Worm (Caenorhabditis elegans) whole organism, late embryonic: ENCODE data around the gene rps-27.

Source experiments
- C38D4.7 ChIP-seq: fragments of 200-800 bp; sonication (Bioruptor generic); optimal IDR thresholded peaks from 2 replicates; lab custom pipeline; 2018; ENCODE audit warnings: mild to moderate bottlenecking, missing genetic modification characterization, moderate library complexity, missing compliant biosample characterization
- K09A11.1 ChIP-seq: sonication (generic microtip); optimal IDR thresholded peaks from 2 replicates; lab custom pipeline; 2017; ENCODE audit warnings: antibody characterized with exemption, mild to moderate bottlenecking, missing genetic modification characterization, missing compliant biosample characterization; ENCODE audit not compliant: insufficient read depth
- ahr-1 ChIP-seq: sonication (generic microtip); optimal IDR thresholded peaks from 2 replicates; lab custom pipeline; 2016; ENCODE audit warnings: missing genetic modification characterization, missing compliant biosample characterization
- ama-1 ChIP-seq: fragments of 150-350 bp; optimal IDR thresholded peaks from 2 replicates; lab custom pipeline; 2014
- ceh-14 ChIP-seq: sonication (generic microtip); optimal IDR thresholded peaks from 2 replicates; lab custom pipeline; 2016; ENCODE audit warnings: missing genotype, missing genetic modification characterization, missing compliant biosample characterization
- ceh-2 ChIP-seq: sonication (generic microtip); optimal IDR thresholded peaks from 2 replicates; lab custom pipeline; 2016; ENCODE audit warnings: missing genotype, missing genetic modification characterization, missing compliant biosample characterization
- ceh-24 ChIP-seq: sonication (generic microtip); optimal IDR thresholded peaks from 2 replicates; lab custom pipeline; 2016; ENCODE audit warnings: mild to moderate bottlenecking, missing genetic modification characterization, missing compliant biosample characterization
- ceh-30 ChIP-seq: fragments of 150-350 bp; optimal IDR thresholded peaks from 2 replicates; lab custom pipeline; 2014; ENCODE audit warnings: missing biosample characterization, missing genetic modification characterization
- ceh-31 ChIP-seq: sonication (generic microtip); optimal IDR thresholded peaks from 2 replicates; lab custom pipeline; 2016; ENCODE audit warnings: missing genetic modification characterization, missing compliant biosample characterization
- ceh-34 ChIP-seq: sonication (generic microtip); optimal IDR thresholded peaks from 2 replicates; lab custom pipeline; 2016; ENCODE audit warnings: mild to moderate bottlenecking, missing genetic modification characterization, missing compliant biosample characterization
- ceh-48 ChIP-seq: sonication (generic microtip); optimal IDR thresholded peaks from 2 replicates; lab custom pipeline; 2016; ENCODE audit warnings: missing genetic modification characterization, inconsistent platforms, missing compliant biosample characterization
- dmd-4 ChIP-seq: sonication (generic microtip); optimal IDR thresholded peaks from 2 replicates; lab custom pipeline; 2016; ENCODE audit warnings: borderline replicate concordance, missing genetic modification characterization, missing compliant biosample characterization
- ets-4 ChIP-seq: sonication (generic microtip); optimal IDR thresholded peaks from 2 replicates; lab custom pipeline; 2016; ENCODE audit warnings: missing genetic modification characterization, missing compliant biosample characterization
- fax-1 ChIP-seq: sonication (generic microtip); optimal IDR thresholded peaks from 2 replicates; lab custom pipeline; 2016; ENCODE audit warnings: missing genotype, missing genetic modification characterization, missing compliant biosample characterization
- fkh-6 ChIP-seq: sonication (generic microtip); optimal IDR thresholded peaks from 2 replicates; lab custom pipeline; 2016; ENCODE audit warnings: missing genetic modification characterization, missing compliant biosample characterization
- gmeb-2 ChIP-seq: sonication (generic microtip); optimal IDR thresholded peaks from 2 replicates; lab custom pipeline; 2016; ENCODE audit warnings: missing genetic modification characterization, inconsistent platforms, missing compliant biosample characterization
- hlh-15 ChIP-seq: sonication (generic microtip); optimal IDR thresholded peaks from 2 replicates; lab custom pipeline; 2016; ENCODE audit warnings: missing genetic modification characterization, missing compliant biosample characterization
- hlh-6 ChIP-seq: sonication (generic microtip); optimal IDR thresholded peaks from 2 replicates; lab custom pipeline; 2016; ENCODE audit warnings: missing genotype, missing genetic modification characterization, missing compliant biosample characterization
- lin-11 ChIP-seq: fragments of 200-800 bp; sonication (Bioruptor generic); optimal IDR thresholded peaks from 2 replicates; lab custom pipeline; 2018; ENCODE audit warnings: mild to moderate bottlenecking, missing genetic modification characterization, missing compliant biosample characterization
- mec-3 ChIP-seq: sonication (generic microtip); optimal IDR thresholded peaks from 2 replicates; lab custom pipeline; 2016; ENCODE audit warnings: borderline replicate concordance, missing genetic modification characterization, missing compliant biosample characterization
- nfya-1 ChIP-seq: sonication (generic microtip); optimal IDR thresholded peaks from 2 replicates; lab custom pipeline; 2017; ENCODE audit warnings: missing genetic modification characterization, mild to moderate bottlenecking, missing compliant biosample characterization, antibody characterized with exemption, moderate library complexity
- nhr-232 ChIP-seq: sonication (generic microtip); optimal IDR thresholded peaks from 2 replicates; lab custom pipeline; 2016; ENCODE audit warnings: missing genetic modification characterization, missing compliant biosample characterization
- npax-4 ChIP-seq: sonication (generic microtip); optimal IDR thresholded peaks from 2 replicates; lab custom pipeline; 2016; ENCODE audit warnings: missing genetic modification characterization, missing compliant biosample characterization
- pat-9 ChIP-seq: fragments of 200-800 bp; sonication (Bioruptor generic); optimal IDR thresholded peaks from 2 replicates; lab custom pipeline; 2018; ENCODE audit warnings: mild to moderate bottlenecking, missing genetic modification characterization, moderate library complexity, missing compliant biosample characterization
- pax-1 ChIP-seq: fragments of 150-350 bp; optimal IDR thresholded peaks from 2 replicates; lab custom pipeline; 2014; ENCODE audit warnings: missing biosample characterization, missing genetic modification characterization
- pha-4 ChIP-seq: fragments of 150-350 bp; optimal IDR thresholded peaks from 2 replicates; lab custom pipeline; 2018; ENCODE audit warnings: missing biosample characterization, missing genetic modification reagents, missing genetic modification characterization
- pqm-1 ChIP-seq: sonication (generic microtip); optimal IDR thresholded peaks from 2 replicates; lab custom pipeline; 2016; ENCODE audit warnings: missing genetic modification characterization, missing compliant biosample characterization
- pros-1 ChIP-seq: fragments of 150-350 bp; optimal IDR thresholded peaks from 2 replicates; lab custom pipeline; 2014; ENCODE audit warnings: missing biosample characterization, missing genetic modification reagents, missing genetic modification characterization
- sdc-2 ChIP-seq: sonication (generic microtip); optimal IDR thresholded peaks from 2 replicates; lab custom pipeline; 2016; ENCODE audit warnings: missing genotype, missing genetic modification characterization, missing compliant biosample characterization
- tbx-2 ChIP-seq: sonication (generic microtip); optimal IDR thresholded peaks from 2 replicates; lab custom pipeline; 2016; ENCODE audit warnings: missing genetic modification characterization, missing compliant biosample characterization
- ttx-3 ChIP-seq: sonication (generic microtip); optimal IDR thresholded peaks from 2 replicates; lab custom pipeline; 2016; ENCODE audit warnings: missing genetic modification reagents, missing genetic modification characterization, missing compliant biosample characterization
- unc-55 ChIP-seq: sonication (generic microtip); optimal IDR thresholded peaks from 2 replicates; lab custom pipeline; 2017; ENCODE audit warnings: missing biosample characterization, missing genetic modification reagents, missing genetic modification characterization
- ztf-16 ChIP-seq: sonication (generic microtip); optimal IDR thresholded peaks from 2 replicates; lab custom pipeline; 2017; ENCODE audit warnings: missing genetic modification characterization, missing compliant biosample characterization

Gene rps-27

DNA sequence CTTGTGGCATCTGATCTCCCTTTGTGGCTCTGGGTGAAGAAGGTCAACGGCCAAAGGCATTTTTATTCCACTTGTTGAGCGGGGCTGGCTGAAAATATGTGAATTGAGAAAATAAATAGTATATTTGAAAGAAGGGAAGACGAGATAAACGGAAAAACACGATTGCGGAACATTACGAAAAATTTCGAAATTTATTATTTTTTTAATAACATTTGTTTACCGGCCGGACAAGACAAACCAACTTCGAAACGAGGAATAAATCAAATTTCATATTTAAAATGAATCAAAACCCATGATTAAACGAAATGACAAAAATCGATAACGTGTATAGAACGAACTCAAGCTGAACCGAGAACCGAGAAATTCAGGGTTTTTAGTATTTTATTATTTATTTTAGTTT lies at the start of gene rps-27:
TSS of gene rps-27 (minus strand) at position 101 of the 400 bp plus-strand sequence.
- TF ChIP-seq ceh-24 (tag; lab: Kevin White, UChicago) (no peak), pros-1 (tag; lab: Kevin White, UChicago) (no peak), pax-1 (tag; lab: Kevin White, UChicago) (no peak), pqm-1 (tag; lab: Kevin White, UChicago) (no peak), ceh-14 (tag; lab: Kevin White, UChicago) (no peak), lin-11 (tag; lab: Kevin White, UChicago) (no peak), gmeb-2 (tag; lab: Kevin White, UChicago) (no peak), hlh-15 (tag; lab: Kevin White, UChicago) (no peak)

DNA sequence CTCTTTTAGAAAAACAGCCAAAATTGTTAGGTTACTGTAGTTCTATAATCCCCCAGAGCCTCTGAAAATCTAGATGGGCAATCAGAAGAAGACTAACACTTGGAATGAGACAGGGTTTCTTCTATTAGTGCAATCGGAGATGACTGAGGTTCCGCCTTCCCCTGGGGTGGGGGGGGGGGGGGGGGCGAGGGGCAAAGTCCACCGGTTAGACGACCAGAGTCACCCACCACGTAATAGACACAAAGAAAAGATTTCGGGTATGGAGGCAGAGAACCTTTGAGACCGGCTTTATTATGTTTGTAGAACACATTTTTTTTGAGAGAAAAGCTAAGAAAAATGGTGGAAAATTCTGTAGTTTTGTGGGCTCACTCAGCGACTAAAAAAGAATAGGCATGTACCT lies 48.3 kb upstream of the rps-27 start:
- TF ChIP-seq sdc-2 (tag; lab: Kevin White, UChicago), result no peak
- no peak for TF ChIP-seq nfya-1
- no peak for TF ChIP-seq ttx-3 (tag; lab: Kevin White, UChicago)
- no peak for TF ChIP-seq unc-55
- TF ChIP-seq tbx-2, result no peak
- no peak for TF ChIP-seq fax-1 (tag; lab: Kevin White, UChicago)
- no peak for TF ChIP-seq ceh-14 (tag; lab: Kevin White, UChicago)
- TF ChIP-seq ceh-2 (tag; lab: Kevin White, UChicago), result no peak
- TF ChIP-seq ahr-1 (tag; lab: Kevin White, UChicago), result no peak
- TF ChIP-seq ets-4, result no peak
- no peak for TF ChIP-seq ceh-48 (tag; lab: Kevin White, UChicago)
- no peak for TF ChIP-seq nhr-232 (tag; lab: Kevin White, UChicago)
- TF ChIP-seq C38D4.7 (GFP tag; lab: Kevin White, UChicago), result no peak
- TF ChIP-seq, all 69 proteins: peak for 0

DNA sequence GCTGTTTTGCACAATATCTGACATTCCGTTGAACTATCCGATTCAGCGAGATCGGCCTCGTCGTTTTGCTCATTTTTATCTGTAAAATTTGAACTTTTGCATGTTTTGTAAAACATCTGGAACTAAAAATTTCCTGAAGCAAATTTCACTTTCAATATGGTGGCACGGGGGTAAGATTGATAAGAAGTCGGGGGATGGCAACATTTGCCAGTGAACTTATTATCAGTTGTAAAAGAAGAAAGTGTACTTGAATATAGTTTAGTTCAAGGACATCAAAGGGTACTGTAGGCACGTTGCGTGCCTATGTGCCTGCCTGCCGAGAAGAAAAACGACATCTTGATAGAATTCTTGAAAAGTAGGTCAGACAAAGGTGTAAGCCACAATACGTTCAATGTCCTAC lies 47.4 kb upstream of the rps-27 start, which contains the start of gene W03F9.4:
TSS of gene W03F9.4 (minus strand) at position 79 of the 400 bp plus-strand sequence.
- TF ChIP-seq ceh-24 (tag; lab: Kevin White, UChicago), result no peak
- no peak for TF ChIP-seq fkh-6 (tag; lab: Kevin White, UChicago)
- TF ChIP-seq hlh-6 (tag; lab: Kevin White, UChicago), result no peak
- no peak for TF ChIP-seq pqm-1 (tag; lab: Kevin White, UChicago)
- no peak for TF ChIP-seq dmd-4 (tag; lab: Kevin White, UChicago)
- no peak for TF ChIP-seq ama-1 (lab: Kevin White, UChicago)
- no peak for TF ChIP-seq K09A11.1
- no peak for TF ChIP-seq pat-9 (tag; lab: Kevin White, UChicago)
- TF ChIP-seq ceh-31 (tag; lab: Kevin White, UChicago), result no peak
- TF ChIP-seq ceh-34 (tag; lab: Kevin White, UChicago), result no peak
- TF ChIP-seq mec-3 (tag; lab: Kevin White, UChicago), result no peak
- TF ChIP-seq ahr-1 (tag; lab: Kevin White, UChicago), result no peak
- TF ChIP-seq, all 69 proteins: peak for 0

ce11 chrV:150059-150458 lies 46.2 kb upstream of the rps-27 start:
- no peak for TF ChIP-seq npax-4 (tag; lab: Kevin White, UChicago)
- TF ChIP-seq ceh-30, result no peak
- TF ChIP-seq pha-4 (tag; lab: Kevin White, UChicago), result no peak

DNA sequence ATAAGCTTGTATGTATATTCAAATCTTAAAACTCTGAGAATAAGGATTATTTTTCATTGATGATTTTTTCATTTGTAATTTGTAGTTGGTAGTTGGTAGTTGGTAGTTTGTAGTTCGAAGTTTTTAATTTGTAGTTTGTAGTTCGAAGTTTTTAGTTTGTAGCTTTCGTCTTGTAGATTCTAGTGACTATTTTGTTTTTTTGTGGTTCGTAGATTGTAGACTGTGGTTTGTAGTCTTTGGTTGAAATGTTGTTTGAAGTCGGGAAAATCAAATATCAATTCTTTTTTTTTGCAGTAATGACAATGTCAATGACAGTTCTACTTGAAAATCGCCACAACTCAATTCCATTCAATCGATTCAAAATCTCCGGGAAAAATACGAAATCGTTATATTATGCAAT lies 41.8 kb upstream of the rps-27 start:
- no peak for TF ChIP-seq unc-55
- TF ChIP-seq ttx-3 (tag; lab: Kevin White, UChicago), result no peak
- TF ChIP-seq npax-4 (tag; lab: Kevin White, UChicago), result no peak
- TF ChIP-seq mec-3 (tag; lab: Kevin White, UChicago), result no peak
- TF ChIP-seq C38D4.7 (GFP tag; lab: Kevin White, UChicago), result no peak
- TF ChIP-seq ztf-16 (tag; lab: Kevin White, UChicago), result no peak
- TF ChIP-seq ceh-48 (tag; lab: Kevin White, UChicago), result no peak
- no peak for TF ChIP-seq ceh-14 (tag; lab: Kevin White, UChicago)
